Worm (Caenorhabditis elegans) whole organism, young adult: ENCODE measurements around the gene Y39A1A.21.
A peak's percentile ranks its signal among the peaks of the same experiment; 100 is the strongest.

Source experiments
- B0035.1 ChIP-seq: sonication (generic microtip); optimal IDR thresholded peaks from 2 replicates; lab custom pipeline; 2016; ENCODE audit warnings: missing genetic modification characterization, mild to moderate bottlenecking, missing compliant biosample characterization, missing genotype, missing genetic modification reagents
- B0336.3 ChIP-seq: fragments of 200-800 bp; sonication (Bioruptor generic); IDR thresholded peaks from 2 replicates; pipeline ENCODE4 v1.3.6; 2022; ENCODE audit warnings: missing genetic modification characterization, missing compliant biosample characterization
- C17E4.6 ChIP-seq: fragments of 200-800 bp; sonication (Bioruptor generic); IDR thresholded peaks from 2 replicates; pipeline ENCODE4 v1.3.6; 2022; ENCODE audit warnings: missing genetic modification reagents, missing genetic modification characterization, missing compliant biosample characterization
- D2030.7 ChIP-seq: fragments of 200-800 bp; sonication (Bioruptor generic); IDR thresholded peaks from 2 replicates; pipeline ENCODE4 v1.3.6; 2022; ENCODE audit warnings: missing genetic modification reagents, missing genetic modification characterization, missing compliant biosample characterization
- F10E7.11 ChIP-seq: sonication (generic microtip); optimal IDR thresholded peaks from 2 replicates; lab custom pipeline; 2017; ENCODE audit warnings: mild to moderate bottlenecking, missing genetic modification characterization, moderate library complexity, missing compliant biosample characterization
- F37B4.10 ChIP-seq: fragments of 200-800 bp; sonication (Bioruptor generic); IDR thresholded peaks from 2 replicates; pipeline ENCODE4 v1.3.6; 2022; ENCODE audit warnings: missing genetic modification characterization, missing compliant biosample characterization
- F39B2.1 ChIP-seq: fragments of 200-800 bp; sonication (Bioruptor generic); IDR thresholded peaks from 2 replicates; pipeline ENCODE4 v1.3.6; 2022; ENCODE audit warnings: missing genetic modification reagents, missing genetic modification characterization, missing compliant biosample characterization
- F49E8.2 ChIP-seq: sonication (generic microtip); optimal IDR thresholded peaks from 3 replicates; lab custom pipeline; 2017; ENCODE audit warnings: missing genetic modification characterization, mild to moderate bottlenecking, missing compliant biosample characterization, antibody characterized with exemption, moderate library complexity; ENCODE audit not compliant: insufficient read depth
- F52B5.7 ChIP-seq: sonication (generic microtip); optimal IDR thresholded peaks from 2 replicates; lab custom pipeline; 2016; ENCODE audit warnings: mild to moderate bottlenecking, missing genetic modification characterization, missing compliant biosample characterization
- F57C9.4 ChIP-seq: sonication (generic microtip); optimal IDR thresholded peaks from 2 replicates; lab custom pipeline; 2017; ENCODE audit warnings: mild to moderate bottlenecking, missing genetic modification characterization, missing compliant biosample characterization
- K11D2.4 ChIP-seq: fragments of 200-800 bp; sonication (Bioruptor generic); IDR thresholded peaks from 2 replicates; pipeline ENCODE4 v1.3.6; 2022; ENCODE audit warnings: missing genetic modification reagents, missing genetic modification characterization, missing compliant biosample characterization
- K12H6.12 ChIP-seq: fragments of 200-800 bp; sonication (Bioruptor generic); optimal IDR thresholded peaks from 2 replicates; lab custom pipeline; 2018; ENCODE audit warnings: mild to moderate bottlenecking, missing genetic modification characterization, missing compliant biosample characterization
- Y67H2A.10 ChIP-seq: fragments of 200-800 bp; sonication (Bioruptor generic); conservative IDR thresholded peaks from 2 replicates; pipeline ENCODE4 v1.3.6; 2022; ENCODE audit warnings: missing genetic modification reagents, missing genetic modification characterization, missing compliant biosample characterization
- Y79H2A.3 ChIP-seq: fragments of 200-800 bp; sonication (Bioruptor generic); conservative IDR thresholded peaks from 2 replicates; pipeline ENCODE4 v1.3.6; 2022; ENCODE audit warnings: missing genetic modification reagents, missing genetic modification characterization, missing compliant biosample characterization
- ZK185.1 ChIP-seq: sonication (generic microtip); optimal IDR thresholded peaks from 2 replicates; lab custom pipeline; 2016; ENCODE audit warnings: mild to moderate bottlenecking, missing genetic modification characterization, missing compliant biosample characterization; ENCODE audit not compliant: poor library complexity, severe bottlenecking
- atf-7 ChIP-seq: sonication (generic microtip); optimal IDR thresholded peaks from 2 replicates; lab custom pipeline; 2017; ENCODE audit warnings: mild to moderate bottlenecking, missing genetic modification characterization, missing compliant biosample characterization
- bed-1 ChIP-seq: fragments of 200-800 bp; sonication (Bioruptor generic); IDR thresholded peaks from 2 replicates; pipeline ENCODE4 v1.3.6; 2022; ENCODE audit warnings: missing genetic modification reagents, missing genetic modification characterization, missing compliant biosample characterization
- cebp-1 ChIP-seq, 2 experiments: fragments of 200-800 bp in 1 of 2; sonication (Bioruptor generic) in 1 of 2; sonication (generic microtip) in 1 of 2; IDR thresholded peaks in 1 of 2; optimal IDR thresholded peaks in 1 of 2; 2 replicates each; pipeline versions ENCODE4 v1.3.6 to Lab custom; 2017 to 2022; ENCODE audit warnings: missing compliant biosample characterization in 2 of 2, missing genetic modification characterization in 2 of 2, mild to moderate bottlenecking in 1 of 2, missing genetic modification reagents in 1 of 2, moderate library complexity in 1 of 2
- cebp-2 ChIP-seq: fragments of 200-800 bp; sonication (Bioruptor generic); IDR thresholded peaks from 2 replicates; pipeline ENCODE4 v1.3.6; 2022; ENCODE audit warnings: missing genetic modification characterization, missing compliant biosample characterization
- ceh-100 ChIP-seq: fragments of 200-800 bp; sonication (Bioruptor generic); IDR thresholded peaks from 2 replicates; pipeline ENCODE4 v1.3.6; 2022; ENCODE audit warnings: missing genetic modification reagents, missing genetic modification characterization, missing compliant biosample characterization
- ceh-40 ChIP-seq: fragments of 200-800 bp; sonication (Bioruptor generic); IDR thresholded peaks from 2 replicates; pipeline ENCODE4 v1.3.6; 2022; ENCODE audit warnings: missing genetic modification characterization, missing compliant biosample characterization
- chd-7 ChIP-seq: sonication (generic microtip); optimal IDR thresholded peaks from 2 replicates; lab custom pipeline; 2016; ENCODE audit warnings: mild to moderate bottlenecking, missing genetic modification characterization, moderate library complexity, missing compliant biosample characterization
- die-1 ChIP-seq: sonication (generic microtip); optimal IDR thresholded peaks from 2 replicates; lab custom pipeline; 2016; ENCODE audit warnings: missing genotype, mild to moderate bottlenecking, missing genetic modification characterization, missing compliant biosample characterization
- dox-1 ChIP-seq: fragments of 200-800 bp; sonication (Bioruptor generic); IDR thresholded peaks from 2 replicates; pipeline ENCODE4 v1.3.6; 2022; ENCODE audit warnings: missing genetic modification reagents, missing genetic modification characterization, missing compliant biosample characterization
- fkh-3 ChIP-seq: sonication (generic microtip); optimal IDR thresholded peaks from 2 replicates; lab custom pipeline; 2016; ENCODE audit warnings: mild to moderate bottlenecking, missing genetic modification characterization, missing compliant biosample characterization
- gei-17 ChIP-seq: fragments of 200-800 bp; sonication (Bioruptor generic); optimal IDR thresholded peaks from 2 replicates; lab custom pipeline; 2018; ENCODE audit warnings: mild to moderate bottlenecking, missing genetic modification characterization, missing compliant biosample characterization
- hlh-26 ChIP-seq: fragments of 200-800 bp; sonication (Bioruptor generic); conservative IDR thresholded peaks from 2 replicates; pipeline ENCODE4 v1.3.6; 2022; ENCODE audit warnings: missing genetic modification reagents, missing genetic modification characterization, missing compliant biosample characterization
- let-526 ChIP-seq: fragments of 200-800 bp; sonication (Bioruptor generic); IDR thresholded peaks from 2 replicates; pipeline ENCODE4 v1.3.6; 2022; ENCODE audit warnings: missing genetic modification reagents, missing genetic modification characterization, missing compliant biosample characterization
- lin-40 ChIP-seq: sonication (generic microtip); optimal IDR thresholded peaks from 2 replicates; lab custom pipeline; 2016; ENCODE audit warnings: missing genetic modification characterization, mild to moderate bottlenecking, missing compliant biosample characterization, missing genotype, missing genetic modification reagents
- lin-54 ChIP-seq: fragments of 200-800 bp; sonication (Bioruptor generic); optimal IDR thresholded peaks from 2 replicates; lab custom pipeline; 2018; ENCODE audit warnings: mild to moderate bottlenecking, missing genetic modification characterization, missing compliant biosample characterization
- lir-1 ChIP-seq: fragments of 200-800 bp; sonication (Bioruptor generic); conservative IDR thresholded peaks from 2 replicates; pipeline ENCODE4 v1.3.6; 2022; ENCODE audit warnings: missing genetic modification reagents, missing genetic modification characterization, missing compliant biosample characterization
- lsl-1 ChIP-seq: fragments of 200-800 bp; sonication (Bioruptor generic); optimal IDR thresholded peaks from 2 replicates; lab custom pipeline; 2018; ENCODE audit warnings: mild to moderate bottlenecking, missing genetic modification characterization, moderate library complexity, missing compliant biosample characterization
- madf-10 ChIP-seq: sonication (generic microtip); optimal IDR thresholded peaks from 2 replicates; lab custom pipeline; 2016; ENCODE audit warnings: mild to moderate bottlenecking, missing genetic modification characterization, missing compliant biosample characterization
- madf-3 ChIP-seq: fragments of 200-800 bp; sonication (Bioruptor generic); IDR thresholded peaks from 2 replicates; pipeline ENCODE4 v1.3.6; 2022; ENCODE audit warnings: missing genetic modification reagents, missing genetic modification characterization, missing compliant biosample characterization
- madf-6 ChIP-seq: fragments of 200-800 bp; sonication (Bioruptor generic); IDR thresholded peaks from 2 replicates; pipeline ENCODE4 v1.3.6; 2022; ENCODE audit warnings: missing genetic modification reagents, missing genetic modification characterization, missing compliant biosample characterization
- nfya-2 ChIP-seq: fragments of 200-800 bp; sonication (Bioruptor generic); IDR thresholded peaks from 2 replicates; pipeline ENCODE4 v1.3.6; 2022; ENCODE audit warnings: missing genetic modification reagents, missing genetic modification characterization, missing compliant biosample characterization
- nfyb-1 ChIP-seq: fragments of 200-800 bp; sonication (Bioruptor generic); IDR thresholded peaks from 2 replicates; pipeline ENCODE4 v1.3.6; 2022; ENCODE audit warnings: missing genetic modification reagents, missing genetic modification characterization, missing compliant biosample characterization
- nhr-80 ChIP-seq: sonication (generic microtip); optimal IDR thresholded peaks from 2 replicates; lab custom pipeline; 2016; ENCODE audit warnings: missing genetic modification characterization, missing compliant biosample characterization
- repo-1 ChIP-seq: sonication (generic microtip); optimal IDR thresholded peaks from 2 replicates; lab custom pipeline; 2017; ENCODE audit warnings: mild to moderate bottlenecking, missing genetic modification characterization, missing compliant biosample characterization
- sptf-2 ChIP-seq: fragments of 200-800 bp; sonication (Bioruptor generic); optimal IDR thresholded peaks from 2 replicates; lab custom pipeline; 2018; ENCODE audit warnings: mild to moderate bottlenecking, missing genetic modification characterization, missing compliant biosample characterization
- zfh-2 ChIP-seq: fragments of 200-800 bp; sonication (Bioruptor generic); conservative IDR thresholded peaks from 2 replicates; pipeline ENCODE4 v1.3.6; 2022; ENCODE audit warnings: missing genetic modification reagents, missing genetic modification characterization, missing compliant biosample characterization
- ztf-18 ChIP-seq: sonication (generic microtip); optimal IDR thresholded peaks from 2 replicates; lab custom pipeline; 2016; ENCODE audit warnings: missing genotype, mild to moderate bottlenecking, missing genetic modification characterization, missing compliant biosample characterization
- ztf-22 ChIP-seq: fragments of 200-800 bp; sonication (Bioruptor generic); optimal IDR thresholded peaks from 2 replicates; lab custom pipeline; 2018; ENCODE audit warnings: mild to moderate bottlenecking, missing genetic modification characterization, moderate library complexity, missing compliant biosample characterization

The Y39A1A.21 gene

ce11 chrIII:10711192-10711673, 4.4 kb upstream of the Y39A1A.21 start, which contains the start of gene W09D10.5 (continued):
- no peak for TF ChIP-seq F39B2.1
- TF ChIP-seq cebp-1 (GFP tag; IDR thresholded peaks at IDR 0.05; lab: Robert Waterston, UW) = peak; percentile 43; the same call in 1 of the 2 replicates
- TF ChIP-seq cebp-1 (tag; optimal IDR thresholded peaks at IDR 0.05; lab: Kevin White, UChicago) = peak; percentile 77
- peak; percentile 18 for TF ChIP-seq F57C9.4
- TF ChIP-seq nhr-80 (tag; lab: Kevin White, UChicago) = peak; percentile 64
- TF ChIP-seq die-1 (tag; lab: Kevin White, UChicago) = peak; percentile 26
- peak; percentile 27 for TF ChIP-seq ZK185.1 (tag; lab: Kevin White, UChicago)
- TF ChIP-seq atf-7 = peak; percentile 38
- TF ChIP-seq lin-54 (GFP tag; lab: Kevin White, UChicago) = peak; percentile 39
- TF ChIP-seq repo-1 (tag; lab: Kevin White, UChicago) = peak; percentile 70
- TF ChIP-seq nfyb-1 = peak; percentile 68; the same call in 1 of the 2 replicates
- peak; percentile 30; the same call in 1 of the 2 replicates for TF ChIP-seq madf-6 (GFP tag; lab: Robert Waterston, UW)
- peak; percentile 20; the same call in 1 of the 2 replicates for TF ChIP-seq ceh-100 (GFP tag; lab: Robert Waterston, UW)
- no peak for TF ChIP-seq bed-1 (GFP tag; lab: Robert Waterston, UW)
- TF ChIP-seq chd-7 (tag; lab: Kevin White, UChicago) = peak; percentile 74
- 0 out of 2 replicates have a peak, but pooled peaks have one; percentile 14 for TF ChIP-seq F37B4.10 (GFP tag; lab: Robert Waterston, UW)
- peak; percentile 7 for TF ChIP-seq K12H6.12 (tag; lab: Kevin White, UChicago)
- no peak for TF ChIP-seq Y79H2A.3
- peak; percentile 57 for TF ChIP-seq B0035.1 (tag; lab: Kevin White, UChicago)
- peak; percentile 57 for TF ChIP-seq F52B5.7 (tag; lab: Kevin White, UChicago)

DNA sequence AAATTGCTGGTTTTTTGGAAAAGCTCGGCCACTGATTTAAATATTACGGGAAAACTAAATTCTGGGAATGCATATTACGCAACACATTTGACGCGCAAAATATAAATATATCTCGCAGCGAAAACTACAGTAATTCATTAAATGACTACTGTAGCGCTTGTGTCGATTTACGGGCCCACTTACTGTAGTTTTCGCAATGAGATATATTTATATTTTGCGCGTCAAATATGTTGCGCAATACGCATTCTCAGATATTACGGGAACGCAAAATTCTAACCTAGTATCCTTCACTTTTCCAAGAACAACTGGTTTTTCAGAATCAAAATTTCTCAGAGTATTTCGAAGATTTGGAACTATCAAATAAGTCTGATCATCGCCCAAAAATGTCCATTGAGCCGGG, 2.9 kb upstream of the Y39A1A.21 start:
- TF ChIP-seq lsl-1 (GFP tag; lab: Kevin White, UChicago) (peak; percentile 45), K11D2.4 (GFP tag; lab: Robert Waterston, UW) (no peak)

ce11 chrIII:10708484-10708883, 1.7 kb upstream of the Y39A1A.21 start:
- TF ChIP-seq Y67H2A.10 (GFP tag; lab: Robert Waterston, UW) = no peak
- TF ChIP-seq F10E7.11 = no peak
- TF ChIP-seq nfya-2 (GFP tag; lab: Robert Waterston, UW) = no peak
- no peak for TF ChIP-seq ZK185.1 (tag; lab: Kevin White, UChicago)
- peak; percentile 53; the same call in 1 of the 2 replicates for TF ChIP-seq nfyb-1
- TF ChIP-seq F49E8.2 (tag; lab: Kevin White, UChicago) = no peak
- peak; percentile 37 for TF ChIP-seq ztf-18 (tag; lab: Kevin White, UChicago)
- peak; percentile 22; the same call in 1 of the 2 replicates for TF ChIP-seq madf-6 (GFP tag; lab: Robert Waterston, UW)
- 0 out of 2 replicates have a peak, but pooled peaks have one; percentile 52 for TF ChIP-seq Y79H2A.3
- 0 out of 2 replicates have a peak, but pooled peaks have one; percentile 31 for TF ChIP-seq madf-3 (GFP tag; lab: Robert Waterston, UW)
- TF ChIP-seq D2030.7 (GFP tag; lab: Robert Waterston, UW) = no peak

DNA sequence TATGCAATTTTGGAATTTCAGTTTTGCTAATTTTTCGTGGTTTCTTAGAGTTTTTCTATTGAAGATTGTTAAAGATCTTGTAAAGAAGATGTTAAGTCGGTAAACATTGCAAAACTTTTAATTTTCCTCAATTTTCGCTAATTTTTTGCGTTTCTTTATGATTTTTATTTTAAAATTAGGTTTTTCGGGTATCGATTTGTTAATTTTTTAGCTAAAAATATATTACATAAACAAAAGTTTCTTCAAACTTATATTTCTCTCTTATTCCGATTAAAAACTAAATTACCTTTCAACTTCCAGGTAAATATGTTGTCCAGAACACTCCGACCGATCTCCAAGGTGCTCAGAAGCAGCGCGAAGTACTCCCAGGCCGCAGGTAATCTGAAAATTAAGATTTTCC, 639 bp upstream of the Y39A1A.21 start, which contains the start of gene mrpl-12:
TSS of gene mrpl-12 (plus strand) at position 301 of the 400 bp plus-strand sequence.
- TF ChIP-seq dox-1 (no peak), C17E4.6 (GFP tag; lab: Robert Waterston, UW) (no peak), zfh-2 (GFP tag; lab: Robert Waterston, UW) (no peak), B0336.3 (GFP tag; lab: Robert Waterston, UW) (no peak), lir-1 (GFP tag; lab: Robert Waterston, UW) (no peak), gei-17 (GFP tag; lab: Kevin White, UChicago) (no peak), lin-40 (no peak), hlh-26 (GFP tag; lab: Robert Waterston, UW) (no peak), fkh-3 (tag; lab: Kevin White, UChicago) (no peak), F10E7.11 (no peak), let-526 (GFP tag; lab: Robert Waterston, UW) (no peak), ztf-22 (GFP tag; lab: Kevin White, UChicago) (no peak), cebp-2 (GFP tag; lab: Robert Waterston, UW) (no peak), ceh-40 (GFP tag; lab: Robert Waterston, UW) (no peak), madf-10 (no peak), sptf-2 (GFP tag; lab: Kevin White, UChicago) (no peak)
